Worm (Caenorhabditis elegans): ENCODE results near the gene T10C6.15.

DNA sequence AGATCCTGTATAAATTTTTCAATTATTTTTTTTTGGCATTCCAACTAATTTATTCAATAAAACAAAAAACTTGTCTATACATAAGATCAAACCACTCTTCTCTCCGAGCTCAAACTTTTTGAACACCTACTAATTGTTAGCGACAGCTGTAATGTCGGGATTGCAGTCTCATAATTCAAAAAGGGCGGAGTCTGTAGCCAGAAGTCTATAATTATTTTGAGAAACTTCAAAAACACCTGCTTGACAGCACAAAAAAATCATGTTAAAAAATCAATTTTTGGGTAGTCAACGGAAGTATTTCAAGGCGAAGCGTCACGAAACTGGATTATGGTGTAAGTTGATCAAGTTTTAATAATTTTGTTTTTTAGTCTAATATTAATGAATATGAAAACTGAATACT lies 25.7 kb downstream of the T10C6.15 start, which contains the start of gene srx-44:
- TF ChIP-seq ceh-16 (tag; optimal IDR thresholded peaks at IDR 0.05) = no peak
- no peak for TF ChIP-seq C34F6.9 (tag; optimal IDR thresholded peaks at IDR 0.05)
- no peak for TF ChIP-seq unc-39 (tag; optimal IDR thresholded peaks at IDR 0.05)
- no peak for TF ChIP-seq elt-1 (tag; optimal IDR thresholded peaks at IDR 0.05)
- no peak for TF ChIP-seq nhr-11 (tag; optimal IDR thresholded peaks at IDR 0.05)
- no peak for TF ChIP-seq lsy-2 (tag; optimal IDR thresholded peaks at IDR 0.05)
- no peak for TF ChIP-seq unc-62 (GFP tag; optimal IDR thresholded peaks at IDR 0.05)
- TF ChIP-seq skn-1 (tag; optimal IDR thresholded peaks at IDR 0.05) = no peak
- TF ChIP-seq ama-1 (optimal IDR thresholded peaks at IDR 0.05) = no peak
- no peak for TF ChIP-seq nhr-77 (tag; optimal IDR thresholded peaks at IDR 0.05)
- no peak for TF ChIP-seq lin-13 (GFP tag; optimal IDR thresholded peaks at IDR 0.05)
- no peak for TF ChIP-seq sma-3 (GFP tag; optimal IDR thresholded peaks at IDR 0.05)
- TF ChIP-seq R02D3.7 (tag; optimal IDR thresholded peaks at IDR 0.05) = no peak

All from whole organism, L2 larva.